Fruit fly (Drosophila melanogaster): ENCODE results near the gene mtgo.

Gene mtgo

DNA sequence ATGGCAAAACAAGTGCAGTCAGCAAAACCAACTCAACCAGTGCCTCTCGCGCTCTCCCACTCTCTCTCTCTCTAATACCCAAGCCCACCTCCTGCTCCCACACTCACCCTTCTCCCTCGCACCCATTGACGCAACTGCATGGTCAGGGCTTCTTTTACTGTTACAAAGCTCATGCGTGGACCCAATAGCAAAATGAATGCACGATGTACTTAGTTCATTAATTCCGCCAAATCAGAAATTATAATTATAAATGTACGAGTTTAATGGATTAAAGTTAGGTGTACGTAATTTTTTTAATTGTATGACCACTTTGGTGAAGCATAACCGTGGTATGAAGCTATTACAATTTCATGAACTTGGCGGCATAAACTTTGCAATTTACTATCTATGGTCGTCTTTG, 956 bp downstream of the mtgo start (continued):
- TF ChIP-seq CG34224 (GFP tag; IDR thresholded peaks at IDR 0.05; ENCODE audit: partially characterized antibody) (no peak), CG18262 (tag; optimal IDR thresholded peaks at IDR 0.05) (peak; percentile 71), insv (GFP tag; optimal IDR thresholded peaks at IDR 0.05) (no peak), nerfin-2 (GFP tag; IDR thresholded peaks at IDR 0.05; ENCODE audit: partially characterized antibody) (no peak), toy (GFP tag; IDR thresholded peaks at IDR 0.05) (no peak), CG6689 (GFP tag; IDR thresholded peaks at IDR 0.05) (peak; percentile 68), CG7839 (tag; optimal IDR thresholded peaks at IDR 0.05) (peak; percentile 80), NC2α (GFP tag; optimal IDR thresholded peaks at IDR 0.05) (no peak), Bteb2 (GFP tag; optimal IDR thresholded peaks at IDR 0.05) (no peak), CG17612 (GFP tag; IDR thresholded peaks at IDR 0.05) (no peak), kni (GFP tag; optimal IDR thresholded peaks at IDR 0.05) (no peak), org-1 (GFP tag; optimal IDR thresholded peaks at IDR 0.05) (peak; percentile 40), Hr51 (GFP tag; optimal IDR thresholded peaks at IDR 0.05) (peak; percentile 33 to 87), sima (GFP tag; optimal IDR thresholded peaks at IDR 0.05) (no peak), chif (GFP tag; optimal IDR thresholded peaks at IDR 0.05) (peak in 1 of 2 experiments; percentile 40), abd-A (tag; optimal IDR thresholded peaks at IDR 0.05) (peak; percentile 65), CG10209 (GFP tag; optimal IDR thresholded peaks at IDR 0.05) (peak; percentile 37), CG6175 (GFP tag; IDR thresholded peaks at IDR 0.05) (peak; percentile 59; the same call in 1 of the 3 replicates), twi (tag; optimal IDR thresholded peaks at IDR 0.05) (no peak), Dfd (GFP tag; optimal IDR thresholded peaks at IDR 0.05) (no peak), CG7963 (GFP tag; IDR thresholded peaks at IDR 0.05; ENCODE audit: partially characterized antibody) (no peak), Bdp1 (GFP tag; optimal IDR thresholded peaks at IDR 0.05) (peak; percentile 13), schlank (tag; optimal IDR thresholded peaks at IDR 0.05) (peak; percentile 43), Optix (GFP tag; IDR thresholded peaks at IDR 0.05) (0 out of 3 replicates have a peak, but pooled peaks have one; percentile 24), CkIIα-i1 (GFP tag; IDR thresholded peaks at IDR 0.05) (no peak), Jarid2 (GFP tag; optimal IDR thresholded peaks at IDR 0.05) (peak; percentile 39), Taf1 (GFP tag; IDR thresholded peaks at IDR 0.05) (no peak), MTF-1 (GFP tag; optimal IDR thresholded peaks at IDR 0.05; ENCODE audit: borderline replicate concordance) (no peak), ato (GFP tag; IDR thresholded peaks at IDR 0.05; ENCODE audit: partially characterized antibody) (no peak), CG31365 (tag; optimal IDR thresholded peaks at IDR 0.05) (peak; percentile 42), CG31388 (GFP tag; optimal IDR thresholded peaks at IDR 0.05) (no peak), CG2116 (GFP tag; optimal IDR thresholded peaks at IDR 0.05) (no peak), bowl (GFP tag; IDR thresholded peaks at IDR 0.05) (no peak), CG5953 (GFP tag; IDR thresholded peaks at IDR 0.05) (no peak), slbo (GFP tag; IDR thresholded peaks at IDR 0.05) (peak; percentile 43; the same call in 1 of the 2 replicates), CG12942 (GFP tag; optimal IDR thresholded peaks at IDR 0.05) (no peak), zfh1 (GFP tag; IDR thresholded peaks at IDR 0.05) (no peak), CG13424 (tag; optimal IDR thresholded peaks at IDR 0.05) (peak; percentile 80), CG6683 (GFP tag; optimal IDR thresholded peaks at IDR 0.05) (peak; percentile 69), Usf (GFP tag; optimal IDR thresholded peaks at IDR 0.05) (no peak), CG9876 (GFP tag; optimal IDR thresholded peaks at IDR 0.05) (no peak), Hsf (GFP tag; optimal IDR thresholded peaks at IDR 0.05) (peak; percentile 61), sob (GFP tag; IDR thresholded peaks at IDR 0.05) (0 out of 2 replicates have a peak, but pooled peaks have one; percentile 53), Opbp (GFP tag; IDR thresholded peaks at IDR 0.05; ENCODE audit: partially characterized antibody) (no peak), hth (optimal IDR thresholded peaks at IDR 0.05) (no peak), CG9437 (GFP tag; optimal IDR thresholded peaks at IDR 0.05) (peak; percentile 16), CG9817 (tag; optimal IDR thresholded peaks at IDR 0.05) (peak; percentile 57), Mad (GFP tag; optimal IDR thresholded peaks at IDR 0.05) (peak; percentile 31), phol (tag; optimal IDR thresholded peaks at IDR 0.05) (peak; percentile 55), CG14710 (tag; optimal IDR thresholded peaks at IDR 0.05) (peak; percentile 21), CG11696 (GFP tag; IDR thresholded peaks at IDR 0.05) (0 out of 2 replicates have a peak, but pooled peaks have one; percentile 25)

Data from whole organism, embryonic.